Worm (Caenorhabditis elegans) whole organism, L4 larva: ENCODE measurements around the gene C50D2.1.

ENCODE experiments used
- D1046.2 ChIP-seq: fragments of 200-800 bp; sonication (Bioruptor generic); IDR thresholded peaks from 2 replicates; pipeline ENCODE4 v1.3.6; 2022; ENCODE audit warnings: missing genetic modification characterization, missing compliant biosample characterization
- F26F4.8 ChIP-seq: fragments of 200-800 bp; sonication (Bioruptor generic); conservative IDR thresholded peaks from 2 replicates; pipeline ENCODE4 v1.3.6; 2022; ENCODE audit warnings: missing genetic modification characterization, missing compliant biosample characterization
- F37D6.2 ChIP-seq: sonication (generic microtip); optimal IDR thresholded peaks from 2 replicates; lab custom pipeline; 2016; ENCODE audit warnings: mild to moderate bottlenecking, missing genetic modification characterization, missing compliant biosample characterization
- F49E8.2 ChIP-seq: sonication (generic microtip); optimal IDR thresholded peaks from 2 replicates; lab custom pipeline; 2016; ENCODE audit warnings: missing compliant biosample characterization, mild to moderate bottlenecking, missing genetic modification characterization, borderline replicate concordance
- R02D3.7 ChIP-seq: fragments of 150-350 bp; sonication (generic microtip); optimal IDR thresholded peaks from 3 replicates; lab custom pipeline; 2014; ENCODE audit warnings: missing biosample characterization, missing genetic modification characterization
- Y48G9A.11 ChIP-seq: fragments of 200-800 bp; sonication (Bioruptor generic); IDR thresholded peaks from 2 replicates; pipeline ENCODE4 v1.3.6; 2022; ENCODE audit warnings: missing genetic modification reagents, missing genetic modification characterization, missing compliant biosample characterization
- Y5F2A.4 ChIP-seq: fragments of 200-800 bp; sonication (Bioruptor generic); optimal IDR thresholded peaks from 2 replicates; lab custom pipeline; 2018; ENCODE audit warnings: mild to moderate bottlenecking, missing genetic modification characterization, missing compliant biosample characterization
- ZK337.2 ChIP-seq: fragments of 200-800 bp; sonication (Bioruptor generic); IDR thresholded peaks from 2 replicates; pipeline ENCODE4 v1.3.6; 2022; ENCODE audit warnings: missing genetic modification reagents, missing genetic modification characterization, missing compliant biosample characterization
- aly-2 ChIP-seq: sonication (generic microtip); optimal IDR thresholded peaks from 2 replicates; lab custom pipeline; 2018; ENCODE audit warnings: missing biosample characterization, missing genetic modification characterization
- arid-1 ChIP-seq: fragments of 200-800 bp; sonication (Bioruptor generic); conservative IDR thresholded peaks from 2 replicates; pipeline ENCODE4 v1.3.6; 2022; ENCODE audit warnings: missing genetic modification reagents, missing genetic modification characterization, missing compliant biosample characterization
- attf-4 ChIP-seq: sonication (generic microtip); optimal IDR thresholded peaks from 3 replicates; lab custom pipeline; 2017; ENCODE audit warnings: missing biosample characterization, missing genetic modification characterization
- ceh-20 ChIP-seq: fragments of 200-800 bp; sonication (Bioruptor generic); IDR thresholded peaks from 2 replicates; pipeline ENCODE4 v1.3.6; 2022; ENCODE audit warnings: missing genetic modification reagents, missing genetic modification characterization, missing compliant biosample characterization
- ceh-28 ChIP-seq: fragments of 150-350 bp; optimal IDR thresholded peaks from 2 replicates; lab custom pipeline; 2014; ENCODE audit warnings: missing biosample characterization, missing genetic modification reagents, missing genetic modification characterization
- ceh-32 ChIP-seq: sonication (generic microtip); optimal IDR thresholded peaks from 2 replicates; lab custom pipeline; 2016; ENCODE audit warnings: mild to moderate bottlenecking, missing genetic modification characterization, missing compliant biosample characterization; ENCODE audit not compliant: poor library complexity
- cey-2 ChIP-seq: sonication (generic microtip); optimal IDR thresholded peaks from 3 replicates; lab custom pipeline; 2017; ENCODE audit warnings: missing genetic modification characterization, mild to moderate bottlenecking, missing compliant biosample characterization, antibody characterized with exemption, borderline replicate concordance; ENCODE audit not compliant: insufficient read depth
- daf-12 ChIP-seq: fragments of 150-350 bp; optimal IDR thresholded peaks from 2 replicates; lab custom pipeline; 2014; ENCODE audit warnings: missing biosample characterization, missing genetic modification reagents, missing genetic modification characterization
- daf-16 ChIP-seq, 3 experiments: sonication (generic microtip); optimal IDR thresholded peaks; 2 replicates each; lab custom pipeline; 2016 to 2017; ENCODE audit warnings: missing genetic modification characterization in 3 of 3, missing genetic modification reagents in 3 of 3, mild to moderate bottlenecking in 2 of 3, missing compliant biosample characterization in 2 of 3, missing biosample characterization in 1 of 3, moderate library complexity in 1 of 3
- dmd-8 ChIP-seq: fragments of 200-800 bp; sonication (Bioruptor generic); IDR thresholded peaks from 2 replicates; pipeline ENCODE4 v1.3.6; 2022; ENCODE audit warnings: missing genetic modification characterization, missing compliant biosample characterization
- dmd-9 ChIP-seq: fragments of 200-800 bp; sonication (Bioruptor generic); IDR thresholded peaks from 2 replicates; pipeline ENCODE4 v1.3.6; 2022; ENCODE audit warnings: missing genetic modification reagents, missing genetic modification characterization, missing compliant biosample characterization
- dve-1 ChIP-seq: sonication (generic microtip); optimal IDR thresholded peaks from 2 replicates; lab custom pipeline; 2017; ENCODE audit warnings: antibody characterized with exemption, mild to moderate bottlenecking, missing genetic modification characterization, missing compliant biosample characterization; ENCODE audit not compliant: insufficient read depth
- egl-27 ChIP-seq: sonication (generic microtip); optimal IDR thresholded peaks from 3 replicates; lab custom pipeline; 2017; ENCODE audit warnings: missing biosample characterization, missing genetic modification reagents, missing genetic modification characterization
- egl-43 ChIP-seq: fragments of 200-800 bp; sonication (Bioruptor generic); IDR thresholded peaks from 2 replicates; pipeline ENCODE4 v1.3.6; 2022; ENCODE audit warnings: missing genetic modification reagents, missing genetic modification characterization, missing compliant biosample characterization
- fos-1 ChIP-seq: fragments of 150-350 bp; optimal IDR thresholded peaks from 2 replicates; lab custom pipeline; 2014; ENCODE audit warnings: missing biosample characterization, missing genetic modification characterization
- hlh-30 ChIP-seq: sonication (generic microtip); optimal IDR thresholded peaks from 2 replicates; lab custom pipeline; 2017; ENCODE audit warnings: antibody characterized with exemption, mild to moderate bottlenecking, missing genetic modification characterization, missing compliant biosample characterization; ENCODE audit not compliant: insufficient read depth
- hmg-1.1 ChIP-seq: fragments of 200-800 bp; sonication (Bioruptor generic); IDR thresholded peaks from 2 replicates; pipeline ENCODE4 v1.3.6; 2022; ENCODE audit warnings: missing genetic modification reagents, missing genetic modification characterization, missing compliant biosample characterization
- jun-1 ChIP-seq: fragments of 150-350 bp; optimal IDR thresholded peaks from 2 replicates; lab custom pipeline; 2014; ENCODE audit warnings: missing biosample characterization, missing genetic modification reagents, missing genetic modification characterization
- lim-7 ChIP-seq: fragments of 200-800 bp; sonication (Bioruptor generic); IDR thresholded peaks from 2 replicates; pipeline ENCODE4 v1.3.6; 2022; ENCODE audit warnings: missing genetic modification characterization, missing compliant biosample characterization
- lin-13 ChIP-seq: fragments of 150-350 bp; optimal IDR thresholded peaks from 2 replicates; lab custom pipeline; 2014; ENCODE audit warnings: missing biosample characterization, missing genetic modification reagents, missing genetic modification characterization
- lin-15B ChIP-seq: fragments of 150-350 bp; sonication (generic microtip); optimal IDR thresholded peaks from 3 replicates; lab custom pipeline; 2014; ENCODE audit warnings: missing biosample characterization, missing genetic modification characterization
- lin-39 ChIP-seq: fragments of 150-350 bp; optimal IDR thresholded peaks from 2 replicates; lab custom pipeline; 2014; ENCODE audit warnings: missing biosample characterization, missing genetic modification reagents, missing genetic modification characterization
- lir-3 ChIP-seq: sonication (generic microtip); optimal IDR thresholded peaks from 2 replicates; lab custom pipeline; 2016; ENCODE audit warnings: mild to moderate bottlenecking, missing genetic modification characterization, missing compliant biosample characterization
- lsy-2 ChIP-seq, 2 experiments: fragments of 150-350 bp in 1 of 2; sonication (generic microtip) in 1 of 2; optimal IDR thresholded peaks; 2 replicates each; lab custom pipeline; 2014 to 2017; ENCODE audit warnings: missing biosample characterization in 2 of 2, missing genetic modification characterization in 2 of 2
- mdl-1 ChIP-seq, 2 experiments: fragments of 150-350 bp in 1 of 2; sonication (generic microtip) in 1 of 2; optimal IDR thresholded peaks; 2 replicates each; lab custom pipeline; 2014 to 2017; ENCODE audit warnings: missing biosample characterization in 2 of 2, missing genetic modification characterization in 2 of 2
- mep-1 ChIP-seq: fragments of 150-350 bp; sonication (generic microtip); optimal IDR thresholded peaks from 3 replicates; lab custom pipeline; 2014; ENCODE audit warnings: missing biosample characterization, missing genetic modification characterization
- mxl-3 ChIP-seq: fragments of 200-800 bp; sonication (Bioruptor generic); optimal IDR thresholded peaks from 2 replicates; lab custom pipeline; 2018; ENCODE audit warnings: mild to moderate bottlenecking, missing genetic modification characterization, missing compliant biosample characterization
- nhr-10 ChIP-seq: fragments of 150-350 bp; optimal IDR thresholded peaks from 2 replicates; lab custom pipeline; 2014; ENCODE audit warnings: missing biosample characterization, missing genetic modification characterization
- nhr-102 ChIP-seq: sonication (generic microtip); optimal IDR thresholded peaks from 2 replicates; lab custom pipeline; 2016; ENCODE audit warnings: mild to moderate bottlenecking, missing genetic modification characterization, moderate library complexity, missing compliant biosample characterization
- nhr-25 ChIP-seq: sonication (generic microtip); optimal IDR thresholded peaks from 2 replicates; lab custom pipeline; 2017; ENCODE audit warnings: missing genetic modification characterization, mild to moderate bottlenecking, missing compliant biosample characterization, antibody characterized with exemption, moderate library complexity, borderline replicate concordance; ENCODE audit not compliant: insufficient read depth
- nhr-41 ChIP-seq: fragments of 200-800 bp; sonication (Bioruptor generic); IDR thresholded peaks from 2 replicates; pipeline ENCODE4 v1.3.6; 2022; ENCODE audit warnings: missing genetic modification reagents, missing genetic modification characterization, missing compliant biosample characterization
- nhr-42 ChIP-seq: fragments of 200-800 bp; sonication (Bioruptor generic); IDR thresholded peaks from 2 replicates; pipeline ENCODE4 v1.3.6; 2022; ENCODE audit warnings: missing genetic modification characterization, missing compliant biosample characterization
- nhr-48 ChIP-seq: sonication (generic microtip); optimal IDR thresholded peaks from 2 replicates; lab custom pipeline; 2016; ENCODE audit warnings: mild to moderate bottlenecking, missing genetic modification characterization, missing compliant biosample characterization
- nhr-77 ChIP-seq: fragments of 150-350 bp; optimal IDR thresholded peaks from 2 replicates; lab custom pipeline; 2014; ENCODE audit warnings: missing biosample characterization, missing genetic modification characterization
- skn-1 ChIP-seq: fragments of 150-350 bp; optimal IDR thresholded peaks from 2 replicates; lab custom pipeline; 2014; ENCODE audit warnings: missing biosample characterization, missing genetic modification characterization
- snpc-4 ChIP-seq: fragments of 150-350 bp; optimal IDR thresholded peaks from 2 replicates; lab custom pipeline; 2014; ENCODE audit warnings: missing biosample characterization, missing genetic modification characterization
- spr-1 ChIP-seq: sonication (generic microtip); optimal IDR thresholded peaks from 2 replicates; lab custom pipeline; 2016; ENCODE audit warnings: mild to moderate bottlenecking, missing genetic modification characterization, missing compliant biosample characterization
- tag-97 ChIP-seq: fragments of 200-800 bp; sonication (Bioruptor generic); IDR thresholded peaks from 2 replicates; pipeline ENCODE4 v1.3.6; 2022; ENCODE audit warnings: missing genetic modification characterization, missing compliant biosample characterization
- tra-1 ChIP-seq: fragments of 200-800 bp; sonication (Bioruptor generic); IDR thresholded peaks from 2 replicates; pipeline ENCODE4 v1.3.6; 2022; ENCODE audit warnings: missing genetic modification reagents, missing genetic modification characterization, missing compliant biosample characterization
- unc-130 ChIP-seq: sonication (generic microtip); optimal IDR thresholded peaks from 2 replicates; lab custom pipeline; 2016; ENCODE audit warnings: missing genetic modification reagents, missing genetic modification characterization, missing compliant biosample characterization
- zag-1 ChIP-seq: fragments of 150-350 bp; optimal IDR thresholded peaks from 2 replicates; lab custom pipeline; 2014; ENCODE audit warnings: missing biosample characterization, missing genetic modification characterization
- zfp-3 ChIP-seq: fragments of 200-800 bp; sonication (Bioruptor generic); conservative IDR thresholded peaks from 2 replicates; pipeline ENCODE4 v1.3.6; 2022; ENCODE audit warnings: missing genetic modification reagents, missing genetic modification characterization, missing compliant biosample characterization
- ztf-11 ChIP-seq: fragments of 150-350 bp; optimal IDR thresholded peaks from 2 replicates; lab custom pipeline; 2014; ENCODE audit warnings: missing biosample characterization, missing genetic modification characterization

The C50D2.1 gene

DNA sequence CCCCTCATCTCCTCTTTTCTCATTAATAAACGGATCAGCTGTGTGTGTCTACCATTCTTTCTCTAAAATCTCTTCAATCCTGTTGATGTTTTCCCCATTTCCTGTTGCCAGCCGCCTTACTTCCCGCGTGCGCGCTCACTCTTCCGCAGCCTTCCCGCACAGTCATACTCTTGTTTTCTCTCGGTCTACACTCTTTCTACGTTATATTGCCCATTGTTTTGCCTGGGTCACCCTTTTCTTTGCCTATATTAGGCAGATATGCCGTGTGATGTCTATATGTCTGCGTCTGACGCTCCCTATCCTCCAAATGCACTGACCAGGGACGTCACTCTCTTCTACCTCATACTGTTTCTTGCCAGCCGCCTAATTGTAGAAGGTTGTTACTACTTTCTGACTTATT lies 45.0 kb upstream of the C50D2.1 start (continued):
- TF ChIP-seq lin-13 (GFP tag; lab: Kevin White, UChicago) (no peak), dve-1 (tag; lab: Kevin White, UChicago) (peak; percentile 43), daf-12 (tag; lab: Kevin White, UChicago) (no peak), egl-27 (tag; lab: Kevin White, UChicago) (no peak), lin-15B (tag; lab: Kevin White, UChicago) (no peak), arid-1 (GFP tag; lab: Robert Waterston, UW) (0 out of 2 replicates have a peak, but pooled peaks have one; percentile 21), F49E8.2 (tag; lab: Kevin White, UChicago) (no peak), nhr-10 (tag; lab: Kevin White, UChicago) (no peak), ceh-20 (GFP tag; lab: Robert Waterston, UW) (no peak), lim-7 (GFP tag; lab: Robert Waterston, UW) (no peak), unc-130 (GFP tag; lab: Kevin White, UChicago) (no peak), tra-1 (GFP tag; lab: Robert Waterston, UW) (no peak), hlh-30 (tag; lab: Kevin White, UChicago) (peak; percentile 86), spr-1 (tag; lab: Kevin White, UChicago) (peak; percentile 45), Y5F2A.4 (GFP tag; lab: Kevin White, UChicago) (no peak), lir-3 (tag; lab: Kevin White, UChicago) (no peak), snpc-4 (no peak), zag-1 (tag; lab: Kevin White, UChicago) (no peak), Y48G9A.11 (GFP tag; lab: Robert Waterston, UW) (no peak), zfp-3 (no peak), nhr-25 (tag; lab: Kevin White, UChicago) (peak; percentile 48), ceh-32 (tag; lab: Kevin White, UChicago) (no peak), nhr-102 (tag; lab: Kevin White, UChicago) (no peak), attf-4 (no peak), cey-2 (tag; lab: Kevin White, UChicago) (no peak), R02D3.7 (no peak), D1046.2 (GFP tag; lab: Robert Waterston, UW) (no peak), tag-97 (GFP tag; lab: Robert Waterston, UW) (no peak), dmd-8 (no peak), hmg-1.1 (GFP tag; lab: Robert Waterston, UW) (peak; percentile 29; the same call in 1 of the 2 replicates), mep-1 (peak; percentile 38), skn-1 (tag; lab: Kevin White, UChicago) (no peak), nhr-42 (GFP tag; lab: Robert Waterston, UW) (no peak), ceh-28 (tag; lab: Kevin White, UChicago) (no peak), dmd-9 (no peak), ZK337.2 (GFP tag; lab: Robert Waterston, UW) (no peak), nhr-48 (tag; lab: Kevin White, UChicago) (peak; percentile 44), daf-16 (GFP tag; optimal IDR thresholded peaks at IDR 0.05; lab: Kevin White, UChicago) (no peak), daf-16 (tag; optimal IDR thresholded peaks at IDR 0.05; lab: Kevin White, UChicago) (peak; percentile 19), nhr-77 (no peak), F37D6.2 (tag; lab: Kevin White, UChicago) (no peak), nhr-41 (GFP tag; lab: Robert Waterston, UW) (no peak), aly-2 (tag; lab: Kevin White, UChicago) (no peak), lin-39 (tag; lab: Kevin White, UChicago) (no peak), jun-1 (tag; lab: Kevin White, UChicago) (no peak), ztf-11 (tag; lab: Kevin White, UChicago) (no peak), egl-43 (GFP tag; lab: Robert Waterston, UW) (no peak), lsy-2 (tag; optimal IDR thresholded peaks at IDR 0.05; lab: Kevin White, UChicago) (no peak), F26F4.8 (GFP tag; lab: Robert Waterston, UW) (no peak), fos-1 (tag; lab: Kevin White, UChicago) (no peak), mxl-3 (GFP tag; lab: Kevin White, UChicago) (peak; percentile 82), mdl-1 (tag; optimal IDR thresholded peaks at IDR 0.05; lab: Kevin White, UChicago) (peak; percentile 27 to 84)
